Worm (Caenorhabditis elegans) whole organism, late embryonic: ENCODE data around the gene C53A3.3.
A peak's percentile ranks its signal among the peaks of the same experiment; 100 is the strongest.

ENCODE experiments used
- T23F11.4 ChIP-seq: fragments of 200-800 bp; sonication (Bioruptor generic); optimal IDR thresholded peaks from 2 replicates; lab custom pipeline; 2018; ENCODE audit warnings: mild to moderate bottlenecking, missing genetic modification characterization, missing compliant biosample characterization
- ceh-18 ChIP-seq: sonication (generic microtip); optimal IDR thresholded peaks from 2 replicates; lab custom pipeline; 2016; ENCODE audit warnings: missing genetic modification characterization, missing compliant biosample characterization
- ceh-19 ChIP-seq: fragments of 200-800 bp; sonication (Bioruptor generic); optimal IDR thresholded peaks from 2 replicates; lab custom pipeline; 2018; ENCODE audit warnings: mild to moderate bottlenecking, missing genetic modification characterization, missing compliant biosample characterization
- ceh-34 ChIP-seq: sonication (generic microtip); optimal IDR thresholded peaks from 2 replicates; lab custom pipeline; 2016; ENCODE audit warnings: mild to moderate bottlenecking, missing genetic modification characterization, missing compliant biosample characterization
- ceh-45 ChIP-seq: fragments of 200-800 bp; sonication (Bioruptor generic); IDR thresholded peaks from 2 replicates; pipeline ENCODE4 v1.3.6; 2022; ENCODE audit warnings: missing genetic modification reagents, missing genetic modification characterization, missing compliant biosample characterization
- elt-4 ChIP-seq: sonication (generic microtip); optimal IDR thresholded peaks from 2 replicates; lab custom pipeline; 2016; ENCODE audit warnings: missing genetic modification characterization, missing compliant biosample characterization
- hlh-15 ChIP-seq: sonication (generic microtip); optimal IDR thresholded peaks from 2 replicates; lab custom pipeline; 2016; ENCODE audit warnings: missing genetic modification characterization, missing compliant biosample characterization
- tbx-2 ChIP-seq: sonication (generic microtip); optimal IDR thresholded peaks from 2 replicates; lab custom pipeline; 2016; ENCODE audit warnings: missing genetic modification characterization, missing compliant biosample characterization

C53A3.3 gene

DNA sequence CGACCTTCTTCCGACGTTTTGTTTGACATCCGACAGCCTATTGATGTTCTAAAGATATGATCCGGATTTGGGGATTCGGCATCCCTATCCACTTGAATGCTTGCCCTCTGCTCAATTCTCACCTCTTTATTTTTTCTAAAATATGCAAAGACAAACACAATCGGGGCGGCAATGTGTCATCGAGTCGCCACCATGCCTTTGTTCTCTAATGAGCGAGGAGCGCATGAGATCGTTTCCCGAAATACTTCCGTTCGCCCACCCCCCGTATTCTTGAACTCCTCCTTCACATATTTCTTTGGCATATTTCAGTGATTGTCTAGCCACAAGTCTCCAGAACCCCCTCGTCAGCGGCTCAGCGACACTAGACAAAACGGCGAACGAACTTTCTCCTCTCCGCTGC, 43.1 kb downstream of the C53A3.3 start, which contains the start of gene cyn-17:
Gene cyn-17 (plus strand): TSS at position 301 of the 400 bp plus-strand sequence.
- TF ChIP-seq elt-4 (tag; lab: Kevin White, UChicago) (peak; percentile 34), T23F11.4 (no peak)

DNA sequence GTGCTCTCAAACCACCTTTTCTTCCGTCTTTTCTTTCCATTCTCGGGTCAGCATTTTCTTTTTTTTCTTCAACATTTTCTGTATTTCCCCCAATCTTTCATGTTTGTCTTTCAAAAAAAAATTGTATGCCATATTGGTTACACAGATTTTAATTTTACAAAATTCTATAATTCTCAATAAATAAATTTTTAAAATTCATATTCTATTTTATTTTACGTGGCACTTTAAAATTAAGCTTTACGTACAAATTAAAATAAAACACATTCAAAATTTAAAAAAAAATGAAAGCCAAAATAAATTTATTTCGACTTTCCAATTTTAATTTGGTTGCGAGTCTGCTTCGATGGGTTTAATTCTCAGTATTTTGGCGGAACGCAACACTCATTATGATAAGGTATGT, 49.2 kb downstream of the C53A3.3 start, which contains the start of gene ZC250.5:
Gene ZC250.5 (plus strand): TSS at position 301 of the 400 bp plus-strand sequence.
- TF ChIP-seq ceh-34 (no peak), ceh-19 (no peak), hlh-15 (no peak), ceh-45 (GFP tag; lab: Robert Waterston, UW) (no peak), tbx-2 (tag; lab: Kevin White, UChicago) (no peak), ceh-18 (tag; lab: Kevin White, UChicago) (no peak)
